Worm (Caenorhabditis elegans) whole organism, midembryonic: ENCODE measurements around the gene C18D11.10.
A peak's percentile ranks its signal among the peaks of the same experiment; 100 is the strongest.

ENCODE experiments used
- T22C8.4 ChIP-seq: fragments of 200-800 bp; sonication (Bioruptor generic); IDR thresholded peaks from 2 replicates; pipeline ENCODE4 v1.3.6; 2022; ENCODE audit warnings: missing genetic modification characterization, missing compliant biosample characterization
- cog-1 ChIP-seq: sonication (generic microtip); optimal IDR thresholded peaks from 2 replicates; lab custom pipeline; 2016; ENCODE audit warnings: missing genetic modification characterization, missing compliant biosample characterization
- flt-1 ChIP-seq: fragments of 200-800 bp; sonication (Bioruptor generic); IDR thresholded peaks from 2 replicates; pipeline ENCODE4 v1.3.6; 2022; ENCODE audit warnings: missing genetic modification characterization, missing compliant biosample characterization
- klf-2 ChIP-seq: fragments of 200-800 bp; sonication (Bioruptor generic); conservative IDR thresholded peaks from 2 replicates; pipeline ENCODE4 v1.3.6; 2022; ENCODE audit warnings: missing genetic modification reagents, missing genetic modification characterization, missing compliant biosample characterization
- med-1 ChIP-seq: sonication (generic microtip); optimal IDR thresholded peaks from 2 replicates; lab custom pipeline; 2017; ENCODE audit warnings: missing genetic modification characterization, mild to moderate bottlenecking, missing compliant biosample characterization, antibody characterized with exemption, missing genetic modification reagents; ENCODE audit not compliant: insufficient read depth
- ref-1 ChIP-seq: fragments of 200-800 bp; sonication (Bioruptor generic); conservative IDR thresholded peaks from 2 replicates; pipeline ENCODE4 v1.3.6; 2022; ENCODE audit warnings: missing genetic modification reagents, missing genetic modification characterization, missing compliant biosample characterization
- tab-1 ChIP-seq: fragments of 200-800 bp; sonication (Bioruptor generic); IDR thresholded peaks from 2 replicates; pipeline ENCODE4 v1.3.6; 2022; ENCODE audit warnings: missing genetic modification characterization, missing compliant biosample characterization
- ztf-23 ChIP-seq: fragments of 200-800 bp; sonication (Bioruptor generic); IDR thresholded peaks from 2 replicates; pipeline ENCODE4 v1.3.6; 2022; ENCODE audit warnings: missing genetic modification reagents, missing genetic modification characterization, missing compliant biosample characterization
- ztf-29 ChIP-seq: fragments of 200-800 bp; sonication (Bioruptor generic); IDR thresholded peaks from 2 replicates; pipeline ENCODE4 v1.3.6; 2022; ENCODE audit warnings: missing genetic modification reagents, missing genetic modification characterization, missing compliant biosample characterization

Gene C18D11.10

ce11 chrIII:11829062-11829461, 21.5 kb downstream of the C18D11.10 start:
- no peak for TF ChIP-seq cog-1 (tag; lab: Kevin White, UChicago)
- no peak for TF ChIP-seq klf-2 (GFP tag; lab: Robert Waterston, UW)
- no peak for TF ChIP-seq flt-1 (GFP tag; lab: Robert Waterston, UW)
- no peak for TF ChIP-seq med-1
- TF ChIP-seq tab-1 (GFP tag; lab: Robert Waterston, UW) = no peak
- no peak for TF ChIP-seq T22C8.4 (GFP tag; lab: Robert Waterston, UW)
- no peak for TF ChIP-seq ref-1 (GFP tag; lab: Robert Waterston, UW)

- peak; percentile 16; the same call in 1 of the 2 replicates for TF ChIP-seq ztf-23 (GFP tag; lab: Robert Waterston, UW)
- TF ChIP-seq T22C8.4 (GFP tag; lab: Robert Waterston, UW) = no peak
- no peak for TF ChIP-seq klf-2 (GFP tag; lab: Robert Waterston, UW)
Observed at ce11 chrIII:11829585-11830195, 22.2 kb downstream of the C18D11.10 start.

- 0 out of 2 replicates have a peak, but pooled peaks have one; percentile 9 for TF ChIP-seq T22C8.4 (GFP tag; lab: Robert Waterston, UW)
- no peak for TF ChIP-seq klf-2 (GFP tag; lab: Robert Waterston, UW)
Observed at ce11 chrIII:11830522-11831489, 23.3 kb downstream of the C18D11.10 start.

ce11 chrIII:11833449-11833848, 25.9 kb downstream of the C18D11.10 start:
- no peak for TF ChIP-seq cog-1 (tag; lab: Kevin White, UChicago)

ce11 chrIII:11834168-11834567, 26.6 kb downstream of the C18D11.10 start:
- TF ChIP-seq tab-1 (GFP tag; lab: Robert Waterston, UW) = 0 out of 2 replicates have a peak, but pooled peaks have one; percentile 17
- no peak for TF ChIP-seq med-1
- no peak for TF ChIP-seq T22C8.4 (GFP tag; lab: Robert Waterston, UW)

- TF ChIP-seq ztf-29 (GFP tag; lab: Robert Waterston, UW) (no peak), ref-1 (GFP tag; lab: Robert Waterston, UW) (no peak), cog-1 (tag; lab: Kevin White, UChicago) (no peak), T22C8.4 (GFP tag; lab: Robert Waterston, UW) (no peak), flt-1 (GFP tag; lab: Robert Waterston, UW) (no peak), ztf-23 (GFP tag; lab: Robert Waterston, UW) (no peak), klf-2 (GFP tag; lab: Robert Waterston, UW) (no peak), med-1 (no peak), tab-1 (GFP tag; lab: Robert Waterston, UW) (no peak)
Observed at ce11 chrIII:11834783-11835182, 27.3 kb downstream of the C18D11.10 start.

- TF ChIP-seq cog-1 (tag; lab: Kevin White, UChicago) (no peak), med-1 (no peak), T22C8.4 (GFP tag; lab: Robert Waterston, UW) (no peak), flt-1 (GFP tag; lab: Robert Waterston, UW) (no peak), klf-2 (GFP tag; lab: Robert Waterston, UW) (no peak), ztf-23 (GFP tag; lab: Robert Waterston, UW) (no peak), tab-1 (GFP tag; lab: Robert Waterston, UW) (no peak), ztf-29 (GFP tag; lab: Robert Waterston, UW) (no peak), ref-1 (GFP tag; lab: Robert Waterston, UW) (no peak)
Observed at ce11 chrIII:11836054-11836453, 28.5 kb downstream of the C18D11.10 start.

- TF ChIP-seq ref-1 (GFP tag; lab: Robert Waterston, UW) (no peak), T22C8.4 (GFP tag; lab: Robert Waterston, UW) (no peak), med-1 (no peak)
Observed at ce11 chrIII:11836734-11837133, 29.2 kb downstream of the C18D11.10 start.

ce11 chrIII:11841728-11842127, 34.2 kb downstream of the C18D11.10 start:
- TF ChIP-seq klf-2 (GFP tag; lab: Robert Waterston, UW) (no peak), med-1 (no peak), flt-1 (GFP tag; lab: Robert Waterston, UW) (no peak), T22C8.4 (GFP tag; lab: Robert Waterston, UW) (no peak), ztf-23 (GFP tag; lab: Robert Waterston, UW) (no peak), ref-1 (GFP tag; lab: Robert Waterston, UW) (no peak), cog-1 (tag; lab: Kevin White, UChicago) (no peak)

ce11 chrIII:11843007-11843406, 35.5 kb downstream of the C18D11.10 start:
- TF ChIP-seq tab-1 (GFP tag; lab: Robert Waterston, UW) (no peak), ztf-29 (GFP tag; lab: Robert Waterston, UW) (no peak), T22C8.4 (GFP tag; lab: Robert Waterston, UW) (no peak)
